Worm (Caenorhabditis elegans): Measurements from ENCODE around the gene nspd-3.

DNA sequence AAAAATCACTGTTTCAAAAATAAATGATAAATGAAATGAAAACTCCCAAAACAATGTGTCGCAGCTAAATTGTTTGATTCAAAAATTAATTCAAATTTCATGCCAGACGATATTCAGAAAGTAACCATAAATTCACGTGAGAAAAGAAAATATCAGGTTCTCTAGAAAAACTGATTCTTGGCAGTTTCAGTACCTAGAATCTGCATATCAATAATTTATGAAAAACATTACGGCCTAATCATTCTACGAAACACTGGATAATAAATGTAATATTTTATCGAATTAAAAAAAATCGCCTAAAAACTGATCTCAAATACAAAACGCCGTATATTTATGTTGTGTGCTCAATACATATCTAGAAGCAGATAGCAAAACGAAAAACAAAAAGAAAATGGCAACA is 38.0 kb upstream of the nspd-3 start:
- no peak for TF ChIP-seq mxl-1 (tag; optimal IDR thresholded peaks at IDR 0.05)
- TF ChIP-seq pha-4 (tag; optimal IDR thresholded peaks at IDR 0.05), result no peak
- TF ChIP-seq ztf-26 (tag; optimal IDR thresholded peaks at IDR 0.05), result no peak
- no peak for TF ChIP-seq lsy-27 (tag; optimal IDR thresholded peaks at IDR 0.05; ENCODE audit: borderline replicate concordance, insufficient read depth)
- no peak for TF ChIP-seq hmg-1.2 (GFP tag; IDR thresholded peaks at IDR 0.05)
- TF ChIP-seq atf-7 (tag; optimal IDR thresholded peaks at IDR 0.05), result no peak
- TF ChIP-seq ceh-27 (GFP tag; optimal IDR thresholded peaks at IDR 0.05), result no peak
- no peak for TF ChIP-seq ama-1 (optimal IDR thresholded peaks at IDR 0.05)
- no peak for TF ChIP-seq ama-1 (GFP tag; optimal IDR thresholded peaks at IDR 0.05)
- no peak for TF ChIP-seq snpc-1.1 (tag; optimal IDR thresholded peaks at IDR 0.05; ENCODE audit: insufficient read depth)
- no peak for TF ChIP-seq attf-5 (GFP tag; optimal IDR thresholded peaks at IDR 0.05)
- no peak for TF ChIP-seq K11D2.4 (GFP tag; IDR thresholded peaks at IDR 0.05)
- TF ChIP-seq dox-1 (GFP tag; IDR thresholded peaks at IDR 0.05), result no peak
- TF ChIP-seq hlh-12 (tag; optimal IDR thresholded peaks at IDR 0.05), result no peak
